Worm (Caenorhabditis elegans): Measurements from ENCODE around the gene T26A5.8.

DNA sequence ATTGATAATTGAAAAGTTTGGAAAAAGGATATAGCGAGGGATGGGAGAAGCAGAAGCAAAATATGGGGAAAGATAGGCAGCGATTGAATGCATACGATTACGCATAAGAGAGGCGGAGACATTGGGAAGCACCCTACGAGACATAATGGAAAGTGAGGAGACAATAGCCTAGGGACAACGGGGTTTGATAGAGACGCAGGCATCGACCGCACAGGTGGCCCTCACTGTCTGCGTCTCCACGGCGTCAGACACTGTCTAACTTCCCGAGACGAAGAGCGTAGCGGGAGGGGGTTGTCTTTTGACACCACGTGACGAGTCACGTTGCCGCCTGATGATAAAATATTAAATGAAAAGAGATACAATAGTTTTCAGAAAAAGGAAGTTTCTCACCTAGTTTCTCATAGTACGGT, 41.7 kb downstream of the T26A5.8 start:
- peak; percentile 92 for TF ChIP-seq nhr-102 (tag; optimal IDR thresholded peaks at IDR 0.05)
- peak; percentile 82 for TF ChIP-seq nhr-11 (tag; optimal IDR thresholded peaks at IDR 0.05)
- TF ChIP-seq dpl-1 (GFP tag; optimal IDR thresholded peaks at IDR 0.05), result peak; percentile 18
- TF ChIP-seq tag-97 (GFP tag; IDR thresholded peaks at IDR 0.05), result no peak
- TF ChIP-seq F26F4.8 (GFP tag; conservative IDR thresholded peaks at IDR 0.05), result no peak
- peak; percentile 93 for TF ChIP-seq T26A8.4 (GFP tag; IDR thresholded peaks at IDR 0.05)
- TF ChIP-seq ceh-28 (tag; optimal IDR thresholded peaks at IDR 0.05), result no peak
- TF ChIP-seq lin-13 (GFP tag; optimal IDR thresholded peaks at IDR 0.05), result peak; percentile 10
